Fruit fly (Drosophila melanogaster) whole organism, embryonic: ENCODE results near the gene Creld.

Experiments
- Adf1 ChIP-seq: fragments of 200-800 bp; sonication (Bioruptor generic); IDR thresholded peaks from 2 replicates; pipeline ENCODE4 v1.3.6; 2022; ENCODE audit warnings: missing biosample characterization, missing genetic modification characterization
- B-H2 ChIP-seq: fragments of 200-800 bp; sonication (Bioruptor generic); optimal IDR thresholded peaks from 2 replicates; lab custom pipeline; 2018; ENCODE audit warnings: missing biosample characterization, mild to moderate bottlenecking, missing genetic modification characterization
- CG10959 ChIP-seq: fragments of 200-800 bp; sonication (Bioruptor generic); IDR thresholded peaks from 2 replicates; pipeline ENCODE4 v1.3.6; 2022; ENCODE audit warnings: missing biosample characterization, missing genetic modification characterization
- CG12236 ChIP-seq: fragments of 200-800 bp; sonication (Bioruptor generic); optimal IDR thresholded peaks from 2 replicates; lab custom pipeline; 2016; ENCODE audit warnings: missing biosample characterization, missing genetic modification characterization
- CG12299 ChIP-seq: fragments of 200-800 bp; sonication (Bioruptor generic); optimal IDR thresholded peaks from 2 replicates; lab custom pipeline; 2018; ENCODE audit warnings: missing biosample characterization, mild to moderate bottlenecking, missing genetic modification characterization
- CG13123 ChIP-seq: fragments of 200-800 bp; sonication (Bioruptor generic); optimal IDR thresholded peaks from 2 replicates; lab custom pipeline; 2016; ENCODE audit warnings: missing biosample characterization, missing genetic modification characterization
- CG13296 ChIP-seq: fragments of 200-800 bp; sonication (Bioruptor generic); optimal IDR thresholded peaks from 3 replicates; lab custom pipeline; 2018; ENCODE audit warnings: missing biosample characterization, mild to moderate bottlenecking, missing genetic modification characterization
- CG17385 ChIP-seq: fragments of 200-800 bp; sonication (Bioruptor generic); optimal IDR thresholded peaks from 3 replicates; lab custom pipeline; 2018; ENCODE audit warnings: missing biosample characterization, mild to moderate bottlenecking, missing genetic modification characterization
- CG17829 ChIP-seq: fragments of 200-800 bp; optimal IDR thresholded peaks from 2 replicates; lab custom pipeline; 2019; ENCODE audit warnings: missing biosample characterization, mild to moderate bottlenecking, missing genetic modification characterization, moderate library complexity
- CG30020 ChIP-seq: fragments of 200-800 bp; optimal IDR thresholded peaks from 2 replicates; lab custom pipeline; 2019; ENCODE audit warnings: missing biosample characterization, mild to moderate bottlenecking, missing genetic modification characterization, moderate library complexity
- CG6689 ChIP-seq: fragments of 200-800 bp; sonication (Bioruptor generic); IDR thresholded peaks from 2 replicates; pipeline ENCODE4 v1.3.6; 2022; ENCODE audit warnings: missing biosample characterization, missing genetic modification characterization
- CG8089 ChIP-seq: fragments of 200-800 bp; sonication (Bioruptor generic); optimal IDR thresholded peaks from 3 replicates; lab custom pipeline; 2016; ENCODE audit warnings: missing biosample characterization, missing genetic modification characterization
- CG8944 ChIP-seq: fragments of 200-800 bp; sonication (Bioruptor generic); optimal IDR thresholded peaks from 3 replicates; lab custom pipeline; 2016; ENCODE audit warnings: missing biosample characterization, missing genetic modification characterization
- CG9817 ChIP-seq: fragments of 200-800 bp; sonication (Bioruptor generic); optimal IDR thresholded peaks from 2 replicates; lab custom pipeline; 2018; ENCODE audit warnings: missing biosample characterization, mild to moderate bottlenecking, missing genetic modification characterization, moderate library complexity
- Dek ChIP-seq: fragments of 200-800 bp; sonication (Bioruptor generic); optimal IDR thresholded peaks from 3 replicates; lab custom pipeline; 2019; ENCODE audit warnings: missing biosample characterization, mild to moderate bottlenecking, missing genetic modification characterization, moderate library complexity
- Dp ChIP-seq: fragments of 200-800 bp; sonication (Bioruptor generic); optimal IDR thresholded peaks from 2 replicates; lab custom pipeline; 2018; ENCODE audit warnings: missing biosample characterization, mild to moderate bottlenecking, missing genetic modification characterization, moderate library complexity
- Elba2 ChIP-seq: fragments of 200-800 bp; sonication (Bioruptor generic); optimal IDR thresholded peaks from 3 replicates; lab custom pipeline; 2016; ENCODE audit warnings: missing biosample characterization, missing genetic modification characterization
- Ets65A ChIP-seq: fragments of 200-800 bp; sonication (Bioruptor generic); peaks from one replicate; lab custom pipeline; 2016; ENCODE audit warnings: missing biosample characterization, missing genetic modification characterization
- HHEX ChIP-seq: fragments of 200-800 bp; sonication (Bioruptor generic); optimal IDR thresholded peaks from 3 replicates; lab custom pipeline; 2017; ENCODE audit warnings: missing biosample characterization, mild to moderate bottlenecking, missing genetic modification characterization, missing genetic modification reagents
- HLH4C ChIP-seq: fragments of 200-800 bp; sonication (Bioruptor generic); IDR thresholded peaks from 3 replicates; pipeline ENCODE4 v1.3.6; 2022; ENCODE audit warnings: missing biosample characterization, missing genetic modification characterization; ENCODE audit not compliant: partially characterized antibody
- HLHmδ ChIP-seq: fragments of 200-800 bp; sonication (Bioruptor generic); optimal IDR thresholded peaks from 2 replicates; lab custom pipeline; 2018; ENCODE audit warnings: missing biosample characterization, mild to moderate bottlenecking, missing genetic modification characterization, moderate library complexity
- Jarid2 ChIP-seq: fragments of 200-800 bp; sonication (Bioruptor generic); optimal IDR thresholded peaks from 3 replicates; lab custom pipeline; 2017; ENCODE audit warnings: mild to moderate bottlenecking, missing biosample characterization, missing genetic modification reagents, missing genetic modification characterization
- PHDP ChIP-seq: fragments of 200-800 bp; sonication (Bioruptor generic); optimal IDR thresholded peaks from 3 replicates; lab custom pipeline; 2018; ENCODE audit warnings: missing biosample characterization, mild to moderate bottlenecking, missing genetic modification characterization, moderate library complexity
- Rx ChIP-seq: fragments of 200-800 bp; sonication (Bioruptor generic); IDR thresholded peaks from 2 replicates; pipeline ENCODE4 v1.3.6; 2022; ENCODE audit warnings: missing biosample characterization, missing genetic modification characterization
- TFAM ChIP-seq: fragments of 200-800 bp; sonication (Bioruptor generic); optimal IDR thresholded peaks from 2 replicates; lab custom pipeline; 2017; ENCODE audit warnings: missing biosample characterization, missing genetic modification characterization, inconsistent platforms
- YL-1 ChIP-seq: fragments of 200-800 bp; sonication (Bioruptor generic); optimal IDR thresholded peaks from 3 replicates; lab custom pipeline; 2017; ENCODE audit warnings: missing biosample characterization, mild to moderate bottlenecking, missing genetic modification characterization
- cato ChIP-seq: fragments of 200-800 bp; sonication (Bioruptor generic); optimal IDR thresholded peaks from 2 replicates; lab custom pipeline; 2016; ENCODE audit warnings: missing biosample characterization, missing genetic modification characterization, borderline replicate concordance
- en ChIP-seq: fragments of 200-800 bp; sonication (Bioruptor generic); optimal IDR thresholded peaks from 2 replicates; lab custom pipeline; 2016; ENCODE audit warnings: missing biosample characterization, missing genetic modification characterization
- fru ChIP-seq: fragments of >200 bp; optimal IDR thresholded peaks from 2 replicates; lab custom pipeline; 2017
- grau ChIP-seq: fragments of 200-800 bp; optimal IDR thresholded peaks from 3 replicates; lab custom pipeline; 2019; ENCODE audit warnings: missing biosample characterization, mild to moderate bottlenecking, missing genetic modification characterization, moderate library complexity
- gro ChIP-seq: fragments of 200-800 bp; sonication (Bioruptor generic); optimal IDR thresholded peaks from 2 replicates; lab custom pipeline; 2016; ENCODE audit warnings: missing biosample characterization, missing genetic modification characterization
- hbn ChIP-seq: fragments of 200-800 bp; sonication (Bioruptor generic); IDR thresholded peaks from 2 replicates; pipeline ENCODE4 v1.3.6; 2022; ENCODE audit warnings: missing biosample characterization, missing genetic modification characterization; ENCODE audit not compliant: partially characterized antibody
- hth ChIP-seq: fragments of >200 bp; optimal IDR thresholded peaks from 2 replicates; lab custom pipeline; 2017; ENCODE audit warnings: inconsistent platforms
- ind ChIP-seq: fragments of 200-800 bp; sonication (Bioruptor generic); optimal IDR thresholded peaks from 3 replicates; lab custom pipeline; 2016; ENCODE audit warnings: missing biosample characterization, missing genetic modification characterization
- kah ChIP-seq: fragments of 200-800 bp; sonication (Bioruptor generic); optimal IDR thresholded peaks from 2 replicates; lab custom pipeline; 2018; ENCODE audit warnings: missing biosample characterization, mild to moderate bottlenecking, missing genetic modification characterization
- lab ChIP-seq: fragments of 200-800 bp; sonication (Bioruptor generic); optimal IDR thresholded peaks from 3 replicates; lab custom pipeline; 2017; ENCODE audit warnings: missing biosample characterization, missing genetic modification characterization, mild to moderate bottlenecking, moderate library complexity, missing genetic modification reagents
- lilli ChIP-seq: fragments of 200-800 bp; sonication (Bioruptor generic); optimal IDR thresholded peaks from 3 replicates; lab custom pipeline; 2016; ENCODE audit warnings: missing biosample characterization, missing genetic modification characterization
- lmd ChIP-seq: fragments of 200-800 bp; sonication (Bioruptor generic); IDR thresholded peaks from 2 replicates; pipeline ENCODE4 v1.3.6; 2022; ENCODE audit warnings: missing biosample characterization, missing genetic modification characterization
- mirr ChIP-seq: fragments of 200-800 bp; sonication (Bioruptor generic); optimal IDR thresholded peaks from 3 replicates; lab custom pipeline; 2018; ENCODE audit warnings: missing biosample characterization, mild to moderate bottlenecking, missing genetic modification characterization
- pfk ChIP-seq: fragments of 200-800 bp; sonication (Bioruptor generic); optimal IDR thresholded peaks from 2 replicates; lab custom pipeline; 2018; ENCODE audit warnings: missing biosample characterization, mild to moderate bottlenecking, missing genetic modification characterization, moderate library complexity
- pita ChIP-seq: fragments of 200-800 bp; sonication (Bioruptor generic); optimal IDR thresholded peaks from 2 replicates; lab custom pipeline; 2017; ENCODE audit warnings: missing biosample characterization, mild to moderate bottlenecking, missing genetic modification characterization
- pros ChIP-seq: fragments of 200-800 bp; sonication (Bioruptor generic); optimal IDR thresholded peaks from 3 replicates; lab custom pipeline; 2019; ENCODE audit warnings: missing biosample characterization, mild to moderate bottlenecking, missing genetic modification characterization, moderate library complexity
- slou ChIP-seq: fragments of 200-800 bp; sonication (Bioruptor generic); optimal IDR thresholded peaks from 3 replicates; lab custom pipeline; 2016; ENCODE audit warnings: missing biosample characterization, missing genetic modification characterization
- sna ChIP-seq: fragments of 200-800 bp; sonication (Bioruptor generic); IDR thresholded peaks from 2 replicates; pipeline ENCODE4 v1.3.6; 2022; ENCODE audit warnings: missing biosample characterization, missing genetic modification characterization; ENCODE audit not compliant: partially characterized antibody
- so ChIP-seq: fragments of 200-800 bp; sonication (Bioruptor generic); IDR thresholded peaks from 3 replicates; pipeline ENCODE4 v1.3.6; 2022; ENCODE audit warnings: missing biosample characterization, missing genetic modification characterization
- sug ChIP-seq: fragments of 200-800 bp; optimal IDR thresholded peaks from 2 replicates; lab custom pipeline; 2019; ENCODE audit warnings: missing biosample characterization, mild to moderate bottlenecking, missing genetic modification characterization, moderate library complexity
- tx ChIP-seq: fragments of 200-800 bp; sonication (Bioruptor generic); optimal IDR thresholded peaks from 2 replicates; lab custom pipeline; 2016; ENCODE audit warnings: missing biosample characterization, missing genetic modification characterization
- vvl ChIP-seq: fragments of 200-800 bp; sonication (Bioruptor generic); IDR thresholded peaks from 2 replicates; pipeline ENCODE4 v1.3.6; 2022; ENCODE audit warnings: missing biosample characterization, missing genetic modification characterization
- yki ChIP-seq: fragments of >200 bp; optimal IDR thresholded peaks from 3 replicates; lab custom pipeline; 2018

The Creld gene

dm6 chr2L:107476-108436 lies 5.6 kb downstream of the Creld start (continued):
- TF ChIP-seq hth (no peak), HLH4C (0 out of 3 replicates have a peak, but pooled peaks have one; percentile 23), CG17829 (peak; percentile 7), B-H2 (GFP tag; lab: Kevin White, UChicago) (peak; percentile 29), pros (peak; percentile 82), lab (GFP tag; lab: Kevin White, UChicago) (no peak), Ets65A (GFP tag; lab: Kevin White, UChicago) (no peak), CG8089 (GFP tag; lab: Kevin White, UChicago) (no peak), Dek (tag; lab: Kevin White, UChicago) (peak; percentile 10), so (GFP tag; lab: Robert Waterston, UW) (0 out of 3 replicates have a peak, but pooled peaks have one; percentile 36), CG17385 (GFP tag; lab: Kevin White, UChicago) (peak; percentile 56), Dp (GFP tag; lab: Kevin White, UChicago) (peak; percentile 40), slou (no peak), PHDP (tag; lab: Kevin White, UChicago) (peak; percentile 7), lmd (GFP tag; lab: Robert Waterston, UW) (no peak), fru (lab: Kevin White, UChicago) (no peak), HLHmδ (GFP tag; lab: Kevin White, UChicago) (no peak), CG10959 (GFP tag; lab: Robert Waterston, UW) (no peak), grau (tag; lab: Kevin White, UChicago) (peak; percentile 35), CG6689 (no peak), Adf1 (GFP tag; lab: Robert Waterston, UW) (peak; percentile 52; the same call in 1 of the 2 replicates), sug (peak; percentile 2), pfk (peak; percentile 10), vvl (GFP tag; lab: Robert Waterston, UW) (peak; percentile 75), kah (GFP tag; lab: Kevin White, UChicago) (no peak), CG8944 (GFP tag; lab: Kevin White, UChicago) (no peak), Elba2 (GFP tag; lab: Kevin White, UChicago) (no peak), CG9817 (no peak), CG13123 (GFP tag; lab: Kevin White, UChicago) (no peak), CG12299 (peak; percentile 63), lilli (GFP tag; lab: Kevin White, UChicago) (peak; percentile 29), cato (GFP tag; lab: Kevin White, UChicago) (no peak), mirr (peak; percentile 81), sna (peak; percentile 54), CG12236 (GFP tag; lab: Kevin White, UChicago) (no peak), CG30020 (tag; lab: Kevin White, UChicago) (peak; percentile 16), gro (GFP tag; lab: Kevin White, UChicago) (no peak), Jarid2 (GFP tag; lab: Kevin White, UChicago) (peak; percentile 0), yki (lab: Kevin White, UChicago) (peak; percentile 34), Rx (GFP tag; lab: Robert Waterston, UW) (no peak), YL-1 (GFP tag; lab: Kevin White, UChicago) (peak; percentile 44), en (GFP tag; lab: Kevin White, UChicago) (peak; percentile 32), tx (GFP tag; lab: Kevin White, UChicago) (no peak), CG13296 (GFP tag; lab: Kevin White, UChicago) (peak; percentile 64), ind (GFP tag; lab: Kevin White, UChicago) (no peak), TFAM (GFP tag; lab: Kevin White, UChicago) (no peak), hbn (GFP tag; lab: Robert Waterston, UW) (peak; percentile 15; the same call in 1 of the 2 replicates), HHEX (peak; percentile 8), pita (peak; percentile 27)
